Worm (Caenorhabditis elegans) whole organism, L3 larva: ENCODE measurements around the gene C26F1.1.
A peak's percentile ranks its signal among the peaks of the same experiment; 100 is the strongest.

Experiments used
- ama-1 ChIP-seq: fragments of 150-350 bp; optimal IDR thresholded peaks from 2 replicates; lab custom pipeline; 2018
- egl-27 ChIP-seq: sonication (generic microtip); optimal IDR thresholded peaks from 4 replicates; lab custom pipeline; 2017; ENCODE audit warnings: missing biosample characterization, missing genetic modification reagents, missing genetic modification characterization
- lin-39 ChIP-seq: fragments of 150-350 bp; optimal IDR thresholded peaks from 2 replicates; lab custom pipeline; 2018; ENCODE audit warnings: missing biosample characterization, missing genetic modification reagents, missing genetic modification characterization
- nhr-28 ChIP-seq: fragments of 150-350 bp; optimal IDR thresholded peaks from 2 replicates; lab custom pipeline; 2014; ENCODE audit warnings: missing biosample characterization, missing genetic modification characterization

DNA sequence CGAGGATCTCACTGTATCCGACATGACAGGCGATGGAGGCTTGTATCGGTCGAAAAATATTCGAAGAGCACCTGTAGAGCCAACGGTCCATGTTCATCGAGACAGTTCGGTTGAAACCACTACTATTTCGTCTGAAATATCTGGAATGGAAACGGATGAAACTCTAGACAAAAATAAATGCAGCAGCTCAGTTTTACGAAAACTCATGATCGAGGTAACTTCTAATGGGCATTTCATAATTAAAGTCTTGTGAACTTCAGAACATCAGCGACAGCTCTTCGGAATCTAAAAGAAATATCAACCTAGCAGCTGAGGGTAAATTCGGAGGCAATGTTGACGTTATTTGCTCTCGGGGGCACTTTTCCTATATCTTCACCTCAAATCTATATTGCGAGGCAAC lies 10.0 kb upstream of the C26F1.1 start:
- TF ChIP-seq lin-39, result no peak
- TF ChIP-seq nhr-28, result no peak
- peak; percentile 32 for TF ChIP-seq ama-1 (lab: Kevin White, UChicago)
- TF ChIP-seq egl-27 (tag; lab: Kevin White, UChicago), result no peak
